Worm (Caenorhabditis elegans) whole organism, midembryonic: Measurements from ENCODE around the gene str-25.

Experiments
- T22C8.4 ChIP-seq: fragments of 200-800 bp; sonication (Bioruptor generic); IDR thresholded peaks from 2 replicates; pipeline ENCODE4 v1.3.6; 2022; ENCODE audit warnings: missing genetic modification characterization, missing compliant biosample characterization
- cog-1 ChIP-seq: sonication (generic microtip); optimal IDR thresholded peaks from 2 replicates; lab custom pipeline; 2016; ENCODE audit warnings: missing genetic modification characterization, missing compliant biosample characterization
- flt-1 ChIP-seq: fragments of 200-800 bp; sonication (Bioruptor generic); IDR thresholded peaks from 2 replicates; pipeline ENCODE4 v1.3.6; 2022; ENCODE audit warnings: missing genetic modification characterization, missing compliant biosample characterization
- klf-2 ChIP-seq: fragments of 200-800 bp; sonication (Bioruptor generic); conservative IDR thresholded peaks from 2 replicates; pipeline ENCODE4 v1.3.6; 2022; ENCODE audit warnings: missing genetic modification reagents, missing genetic modification characterization, missing compliant biosample characterization
- med-1 ChIP-seq: sonication (generic microtip); optimal IDR thresholded peaks from 2 replicates; lab custom pipeline; 2017; ENCODE audit warnings: missing genetic modification characterization, mild to moderate bottlenecking, missing compliant biosample characterization, antibody characterized with exemption, missing genetic modification reagents; ENCODE audit not compliant: insufficient read depth
- ref-1 ChIP-seq: fragments of 200-800 bp; sonication (Bioruptor generic); conservative IDR thresholded peaks from 2 replicates; pipeline ENCODE4 v1.3.6; 2022; ENCODE audit warnings: missing genetic modification reagents, missing genetic modification characterization, missing compliant biosample characterization
- tab-1 ChIP-seq: fragments of 200-800 bp; sonication (Bioruptor generic); IDR thresholded peaks from 2 replicates; pipeline ENCODE4 v1.3.6; 2022; ENCODE audit warnings: missing genetic modification characterization, missing compliant biosample characterization
- ztf-23 ChIP-seq: fragments of 200-800 bp; sonication (Bioruptor generic); IDR thresholded peaks from 2 replicates; pipeline ENCODE4 v1.3.6; 2022; ENCODE audit warnings: missing genetic modification reagents, missing genetic modification characterization, missing compliant biosample characterization
- ztf-29 ChIP-seq: fragments of 200-800 bp; sonication (Bioruptor generic); IDR thresholded peaks from 2 replicates; pipeline ENCODE4 v1.3.6; 2022; ENCODE audit warnings: missing genetic modification reagents, missing genetic modification characterization, missing compliant biosample characterization

Gene str-25

DNA sequence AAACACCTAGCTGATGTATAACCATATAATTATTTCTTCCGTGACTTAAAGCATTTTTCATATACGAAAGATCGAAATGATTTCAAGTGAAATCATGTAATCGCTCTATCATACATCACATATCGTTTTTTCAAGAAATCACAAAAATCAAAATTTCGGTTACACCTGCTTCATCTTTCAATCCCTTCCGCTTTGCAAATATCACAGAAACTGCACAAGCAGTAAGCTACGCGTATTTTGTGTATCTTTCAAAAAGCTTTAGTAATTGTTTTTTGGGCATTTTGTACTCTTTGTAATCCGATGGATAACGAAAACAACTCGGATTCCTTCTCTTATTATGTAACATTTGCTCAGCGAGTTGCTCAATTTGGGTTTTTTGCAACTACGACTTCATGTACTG lies at the start of gene str-25:
Gene str-25, plus strand, starts transcription at position 301 of the 400 bp plus-strand sequence.
- TF ChIP-seq ztf-29 (no peak), cog-1 (no peak), flt-1 (no peak), T22C8.4 (GFP tag; lab: Robert Waterston, UW) (no peak), ztf-23 (no peak), klf-2 (GFP tag; lab: Robert Waterston, UW) (no peak), tab-1 (GFP tag; lab: Robert Waterston, UW) (no peak), ref-1 (GFP tag; lab: Robert Waterston, UW) (no peak), med-1 (no peak)

DNA sequence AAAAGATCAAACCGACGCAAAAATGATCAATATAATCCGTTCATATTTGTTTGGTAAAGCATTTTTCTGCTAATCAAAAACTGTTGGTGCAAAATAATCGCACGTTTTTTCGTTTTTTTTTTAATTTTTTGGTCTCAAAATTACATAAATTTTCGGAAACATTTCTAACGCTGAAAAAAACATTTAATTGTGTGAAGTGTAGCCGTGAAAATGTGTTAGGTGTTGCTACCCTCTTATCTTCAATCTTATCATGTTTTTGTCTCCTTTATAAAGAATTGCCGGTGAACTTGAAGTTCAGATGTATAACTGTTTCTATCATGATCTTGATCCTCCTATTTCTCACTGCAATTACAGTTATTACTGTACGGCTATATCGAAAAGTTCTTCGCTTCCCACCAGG lies 46.5 kb upstream of the str-25 start, which contains the start of gene cyp-35D1:
Gene cyp-35D1, plus strand, starts transcription at position 301 of the 400 bp plus-strand sequence.
- TF ChIP-seq ref-1 (GFP tag; lab: Robert Waterston, UW) (no peak), flt-1 (no peak), med-1 (no peak), ztf-29 (no peak), cog-1 (no peak), klf-2 (GFP tag; lab: Robert Waterston, UW) (no peak), ztf-23 (no peak), tab-1 (GFP tag; lab: Robert Waterston, UW) (no peak), T22C8.4 (GFP tag; lab: Robert Waterston, UW) (no peak)

DNA sequence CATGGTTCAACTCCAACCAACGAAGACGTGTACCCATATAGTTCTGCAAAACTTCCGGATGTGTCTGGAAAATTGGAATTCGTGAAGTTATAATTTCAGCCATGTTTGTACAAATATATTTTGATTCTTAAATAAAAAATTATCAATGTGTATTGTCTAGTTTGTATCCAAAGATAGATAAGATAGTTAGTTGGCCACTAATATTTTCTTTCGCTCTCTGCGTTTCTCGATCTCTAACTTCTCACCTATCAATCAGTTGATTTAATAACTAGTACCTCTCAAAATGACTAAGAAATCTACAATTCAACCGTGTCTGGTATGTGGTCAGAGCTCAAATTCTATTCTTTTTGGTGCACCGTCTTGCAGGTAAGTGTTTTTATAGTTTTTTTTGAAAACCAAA lies 44.3 kb upstream of the str-25 start, which contains the start of gene nhr-176:
Gene nhr-176, plus strand, starts transcription at position 159 of the 400 bp plus-strand sequence.
- no peak for TF ChIP-seq klf-2 (GFP tag; lab: Robert Waterston, UW)
- TF ChIP-seq flt-1, result no peak
- no peak for TF ChIP-seq ztf-29
- no peak for TF ChIP-seq ref-1 (GFP tag; lab: Robert Waterston, UW)
- no peak for TF ChIP-seq ztf-23
- no peak for TF ChIP-seq cog-1
- no peak for TF ChIP-seq tab-1 (GFP tag; lab: Robert Waterston, UW)
- TF ChIP-seq T22C8.4 (GFP tag; lab: Robert Waterston, UW), result no peak
- no peak for TF ChIP-seq med-1

DNA sequence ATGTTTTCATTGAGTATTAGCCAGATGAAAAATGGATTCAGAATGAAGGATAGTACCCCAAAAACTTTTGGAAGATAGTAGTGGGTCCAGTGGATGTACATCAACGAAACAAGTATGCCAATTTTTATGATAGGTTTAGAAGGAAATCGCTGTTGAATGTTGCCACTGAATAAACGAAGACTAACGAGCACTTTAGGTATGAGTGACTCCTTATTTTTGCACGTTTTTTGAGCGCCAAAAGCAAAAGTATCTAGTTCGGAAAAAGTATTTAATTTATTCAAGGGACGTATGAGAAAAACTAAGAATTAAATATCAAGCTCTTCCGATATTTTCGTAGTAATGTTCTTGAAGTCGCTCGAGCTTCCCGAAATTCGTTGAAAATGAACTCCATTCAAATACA lies 41.6 kb upstream of the str-25 start, which contains the start of gene srj-10:
Gene srj-10, minus strand, starts transcription at position 101 of the 400 bp plus-strand sequence.
- no peak for TF ChIP-seq ref-1 (GFP tag; lab: Robert Waterston, UW)
- no peak for TF ChIP-seq klf-2 (GFP tag; lab: Robert Waterston, UW)

DNA sequence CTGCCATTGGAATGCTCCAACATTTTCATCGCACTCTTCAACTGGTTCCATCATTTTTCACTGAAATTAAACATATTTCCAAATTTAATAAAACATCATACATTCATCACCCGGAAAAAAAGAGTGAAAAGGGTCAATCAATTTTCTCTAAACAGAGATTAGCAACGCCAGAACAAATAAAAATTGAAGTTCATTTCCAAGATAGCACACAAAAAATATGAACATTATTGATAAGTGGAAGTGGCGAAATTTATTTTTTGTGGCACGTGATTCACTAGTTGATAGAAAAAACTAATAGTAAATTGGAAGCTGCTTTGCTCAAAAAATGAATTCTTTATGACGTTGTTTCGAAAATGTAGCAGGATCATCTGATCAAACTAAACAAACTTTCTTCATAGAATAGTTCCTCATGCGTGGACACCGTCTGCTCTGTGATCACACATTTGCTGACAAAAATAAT lies 40.2 kb upstream of the str-25 start, which contains the start of the genes F14H3.12 and srj-29:
Gene F14H3.12, minus strand, starts transcription at position 74 of the 460 bp plus-strand sequence.
Gene srj-29, plus strand, starts transcription at position 410 of the 460 bp plus-strand sequence.
- TF ChIP-seq ztf-23 (no peak), tab-1 (GFP tag; lab: Robert Waterston, UW) (no peak), klf-2 (GFP tag; lab: Robert Waterston, UW) (no peak), ztf-29 (no peak)

DNA sequence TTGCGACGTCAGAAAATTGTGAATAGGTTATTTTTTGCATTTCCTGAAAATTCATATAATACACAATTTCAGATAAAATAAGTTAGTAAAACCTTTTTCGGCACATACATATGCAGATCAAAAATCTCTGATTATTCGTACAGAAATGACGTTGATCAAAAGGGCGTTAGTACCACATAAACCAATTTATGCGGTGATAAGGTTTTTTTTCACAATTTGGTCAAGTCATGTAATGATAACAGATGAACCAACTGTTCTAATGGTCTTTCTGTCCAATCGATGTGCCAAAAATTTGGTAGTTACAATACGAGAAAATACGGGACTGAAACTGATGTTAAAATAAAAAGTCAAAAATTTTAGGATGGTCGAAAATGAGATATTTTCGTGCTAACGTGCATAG lies 35.4 kb upstream of the str-25 start:
- TF ChIP-seq T22C8.4 (GFP tag; lab: Robert Waterston, UW) (no peak), klf-2 (GFP tag; lab: Robert Waterston, UW) (no peak), cog-1 (no peak), tab-1 (GFP tag; lab: Robert Waterston, UW) (no peak), ztf-29 (no peak), flt-1 (no peak), ztf-23 (no peak), ref-1 (GFP tag; lab: Robert Waterston, UW) (no peak), med-1 (no peak)

DNA sequence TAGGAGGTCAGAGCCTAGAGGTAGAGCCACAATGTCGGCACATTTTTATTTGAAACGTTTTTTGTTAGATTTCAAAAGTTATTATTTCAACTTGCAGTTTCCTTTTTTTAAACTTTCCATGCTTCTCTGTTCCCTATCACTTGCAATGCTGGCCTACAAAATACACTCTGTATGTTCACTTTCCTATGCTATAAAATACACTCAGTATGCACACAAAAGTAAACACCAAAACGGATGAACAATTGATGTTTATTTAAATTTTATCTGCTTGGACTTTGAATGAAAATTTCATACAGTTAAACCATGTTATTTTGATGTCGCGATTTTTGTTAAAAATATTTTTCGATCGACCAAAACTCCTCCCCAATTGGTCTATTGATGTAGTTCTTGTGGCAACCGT lies 34.8 kb upstream of the str-25 start:
- no peak for TF ChIP-seq klf-2 (GFP tag; lab: Robert Waterston, UW)
- TF ChIP-seq cog-1, result no peak
- TF ChIP-seq flt-1, result no peak
- no peak for TF ChIP-seq T22C8.4 (GFP tag; lab: Robert Waterston, UW)
- no peak for TF ChIP-seq ref-1 (GFP tag; lab: Robert Waterston, UW)
- TF ChIP-seq ztf-23, result no peak
- TF ChIP-seq tab-1 (GFP tag; lab: Robert Waterston, UW), result no peak
- TF ChIP-seq med-1, result no peak
- no peak for TF ChIP-seq ztf-29

DNA sequence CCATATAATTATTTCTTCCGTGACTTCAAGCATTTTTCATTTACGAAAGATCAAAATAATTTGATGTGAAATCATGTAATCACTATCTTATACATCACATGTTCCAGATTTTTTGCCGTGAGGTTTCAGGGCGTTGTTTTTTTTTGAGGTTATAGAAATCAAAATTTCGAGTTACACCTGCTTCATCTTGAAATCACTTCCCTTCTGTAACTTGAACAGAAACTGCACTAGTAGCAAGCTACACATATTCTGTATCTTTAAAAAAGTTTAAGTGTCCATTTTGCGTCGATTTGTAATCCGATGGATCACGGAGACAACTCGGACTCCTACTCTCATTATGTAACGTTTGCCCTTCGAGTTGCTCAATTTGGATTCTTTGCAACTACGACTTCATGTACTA lies 24.8 kb upstream of the str-25 start, which contains the start of gene F22B8.3:
Gene F22B8.3, plus strand, starts transcription at position 301 of the 400 bp plus-strand sequence.
- no peak for TF ChIP-seq ztf-29
- no peak for TF ChIP-seq med-1
- TF ChIP-seq flt-1, result no peak
- no peak for TF ChIP-seq T22C8.4 (GFP tag; lab: Robert Waterston, UW)
- no peak for TF ChIP-seq ref-1 (GFP tag; lab: Robert Waterston, UW)
- no peak for TF ChIP-seq ztf-23
- TF ChIP-seq cog-1, result no peak
- no peak for TF ChIP-seq klf-2 (GFP tag; lab: Robert Waterston, UW)
- no peak for TF ChIP-seq tab-1 (GFP tag; lab: Robert Waterston, UW)

DNA sequence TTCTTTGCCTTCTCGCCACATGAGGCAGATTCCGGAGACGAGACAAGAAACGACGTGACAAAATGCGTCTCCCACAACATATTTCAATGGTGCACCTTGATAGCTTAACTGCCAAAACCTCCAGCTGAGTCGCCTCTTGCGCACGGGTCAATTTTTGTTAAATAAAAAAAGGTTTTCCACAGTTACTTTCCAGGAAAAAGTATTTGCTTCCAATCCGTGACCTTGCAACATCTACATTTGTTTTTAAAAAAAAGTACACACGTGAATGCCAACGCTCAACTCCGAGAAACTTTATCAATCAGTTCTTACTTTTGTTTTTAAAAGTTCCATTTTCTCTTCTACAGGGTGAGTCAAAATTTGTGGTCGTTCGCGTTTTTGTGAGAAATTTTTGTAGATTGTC lies 21.2 kb upstream of the str-25 start, which contains the start of gene F22B8.7:
Gene F22B8.7, plus strand, starts transcription at position 301 of the 400 bp plus-strand sequence.
- no peak for TF ChIP-seq ztf-23
- TF ChIP-seq tab-1 (GFP tag; lab: Robert Waterston, UW), result no peak
- TF ChIP-seq ztf-29, result no peak
- TF ChIP-seq flt-1, result no peak
- no peak for TF ChIP-seq T22C8.4 (GFP tag; lab: Robert Waterston, UW)
- no peak for TF ChIP-seq klf-2 (GFP tag; lab: Robert Waterston, UW)
- no peak for TF ChIP-seq med-1
- TF ChIP-seq cog-1, result no peak
- TF ChIP-seq ref-1 (GFP tag; lab: Robert Waterston, UW), result no peak

DNA sequence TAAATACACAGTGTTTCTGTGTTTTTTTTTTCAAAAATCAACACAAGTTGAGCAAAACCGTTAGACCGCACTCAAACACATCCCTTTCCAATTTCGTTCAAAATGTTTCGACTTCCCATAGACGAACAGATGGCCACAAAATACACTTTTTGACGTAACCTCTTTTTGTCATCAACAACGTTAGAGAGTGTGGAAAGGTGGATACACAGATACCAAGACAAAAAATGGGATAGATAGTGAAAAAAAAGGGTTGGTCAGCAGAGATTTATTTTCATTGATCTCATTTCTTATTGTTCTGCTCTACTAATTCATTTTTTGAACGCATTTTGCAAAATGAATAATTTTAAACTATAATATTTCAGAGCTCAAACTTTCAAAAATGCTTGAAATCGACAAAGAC lies 20.6 kb upstream of the str-25 start:
- TF ChIP-seq klf-2 (GFP tag; lab: Robert Waterston, UW) (no peak), med-1 (no peak), ztf-23 (no peak), ztf-29 (no peak), cog-1 (no peak), ref-1 (GFP tag; lab: Robert Waterston, UW) (no peak), T22C8.4 (GFP tag; lab: Robert Waterston, UW) (no peak), tab-1 (GFP tag; lab: Robert Waterston, UW) (no peak), flt-1 (no peak)
